Worm (Caenorhabditis elegans): Measurements from ENCODE around the gene erd-2.1.

The erd-2.1 gene

ce11 chrX:10145011-10145410 lies 13.6 kb downstream of the erd-2.1 start (continued):
- no peak for TF ChIP-seq skn-1 (tag; optimal IDR thresholded peaks at IDR 0.05)
- TF ChIP-seq tag-97 (GFP tag; IDR thresholded peaks at IDR 0.05), result no peak
- peak; percentile 88 for TF ChIP-seq snpc-1.2 (GFP tag; IDR thresholded peaks at IDR 0.05)
- TF ChIP-seq mxl-2 (GFP tag; conservative IDR thresholded peaks at IDR 0.05), result no peak
- TF ChIP-seq lir-3 (tag; optimal IDR thresholded peaks at IDR 0.05), result peak; percentile 85
- peak; percentile 47 for TF ChIP-seq nhr-11 (tag; optimal IDR thresholded peaks at IDR 0.05)
- TF ChIP-seq dpl-1 (GFP tag; optimal IDR thresholded peaks at IDR 0.05), result peak; percentile 17
- TF ChIP-seq sdz-12 (GFP tag; optimal IDR thresholded peaks at IDR 0.05), result peak; percentile 84
- 0 out of 2 replicates have a peak, but pooled peaks have one; percentile 24 for TF ChIP-seq saeg-2 (GFP tag; IDR thresholded peaks at IDR 0.05)
- peak; percentile 64 for TF ChIP-seq nhr-48 (tag; optimal IDR thresholded peaks at IDR 0.05)
- no peak for TF ChIP-seq nhr-10 (tag; optimal IDR thresholded peaks at IDR 0.05)
- no peak for TF ChIP-seq snpc-4 (tag; optimal IDR thresholded peaks at IDR 0.05)

- TF ChIP-seq fkh-10 (GFP tag; optimal IDR thresholded peaks at IDR 0.05) (no peak), daf-16 (GFP tag; optimal IDR thresholded peaks at IDR 0.05) (peak in 1 of 2 experiments; percentile 81), daf-16 (tag; optimal IDR thresholded peaks at IDR 0.05) (peak; percentile 95), nhr-77 (tag; optimal IDR thresholded peaks at IDR 0.05) (peak; percentile 87), tag-97 (GFP tag; IDR thresholded peaks at IDR 0.05) (no peak), daf-19 (GFP tag; conservative IDR thresholded peaks at IDR 0.05) (no peak), unc-39 (tag; optimal IDR thresholded peaks at IDR 0.05) (no peak), dve-1 (tag; optimal IDR thresholded peaks at IDR 0.05; ENCODE audit: insufficient read depth) (peak; percentile 96), mxl-3 (GFP tag; optimal IDR thresholded peaks at IDR 0.05) (no peak), F44E2.7 (GFP tag; IDR thresholded peaks at IDR 0.05) (no peak), nhr-111 (GFP tag; optimal IDR thresholded peaks at IDR 0.05) (no peak), zag-1 (tag; optimal IDR thresholded peaks at IDR 0.05) (no peak), zip-11 (GFP tag; IDR thresholded peaks at IDR 0.05) (no peak), nhr-42 (GFP tag; IDR thresholded peaks at IDR 0.05) (no peak), T20F7.1 (GFP tag; optimal IDR thresholded peaks at IDR 0.05) (peak; percentile 51), ceh-28 (tag; optimal IDR thresholded peaks at IDR 0.05) (no peak), ceh-32 (tag; optimal IDR thresholded peaks at IDR 0.05; ENCODE audit: poor library complexity) (no peak), mes-2 (tag; optimal IDR thresholded peaks at IDR 0.05; ENCODE audit: poor library complexity, severe bottlenecking) (peak; percentile 54), lin-1 (GFP tag; IDR thresholded peaks at IDR 0.05) (peak; percentile 70), zip-2 (tag; optimal IDR thresholded peaks at IDR 0.05) (peak; percentile 38), nhr-41 (GFP tag; IDR thresholded peaks at IDR 0.05) (no peak; the same call in 1 of the 2 replicates), nhr-102 (tag; optimal IDR thresholded peaks at IDR 0.05) (peak; percentile 85), nhr-48 (tag; optimal IDR thresholded peaks at IDR 0.05) (peak; percentile 88), dmd-6 (GFP tag; IDR thresholded peaks at IDR 0.05) (peak; percentile 95), egl-27 (tag; optimal IDR thresholded peaks at IDR 0.05) (no peak), D1046.2 (GFP tag; IDR thresholded peaks at IDR 0.05) (no peak), lir-3 (tag; optimal IDR thresholded peaks at IDR 0.05) (no peak), lin-39 (tag; optimal IDR thresholded peaks at IDR 0.05) (no peak), rbr-2 (tag; optimal IDR thresholded peaks at IDR 0.05) (no peak), ZK546.5 (tag; optimal IDR thresholded peaks at IDR 0.05) (no peak), unc-130 (GFP tag; optimal IDR thresholded peaks at IDR 0.05) (no peak), mxl-2 (GFP tag; conservative IDR thresholded peaks at IDR 0.05) (no peak), jun-1 (tag; optimal IDR thresholded peaks at IDR 0.05) (peak; percentile 55), Y105C5A.15 (GFP tag; IDR thresholded peaks at IDR 0.05) (no peak), pqm-1 (tag; optimal IDR thresholded peaks at IDR 0.05) (peak; percentile 81), F37D6.2 (tag; optimal IDR thresholded peaks at IDR 0.05) (no peak), R02D3.7 (tag; optimal IDR thresholded peaks at IDR 0.05) (no peak), ama-1 (optimal IDR thresholded peaks at IDR 0.05) (no peak), cey-2 (tag; optimal IDR thresholded peaks at IDR 0.05; ENCODE audit: borderline replicate concordance, insufficient read depth) (no peak), nhr-6 (tag; optimal IDR thresholded peaks at IDR 0.05) (no peak), attf-4 (tag; optimal IDR thresholded peaks at IDR 0.05) (no peak), lin-15B (tag; optimal IDR thresholded peaks at IDR 0.05) (no peak), zfp-3 (GFP tag; conservative IDR thresholded peaks at IDR 0.05) (no peak)
Measured at ce11 chrX:10141963-10142431, 16.6 kb downstream of the erd-2.1 start, which contains the start of gene oac-14. TSS of gene oac-14 (minus strand) at chrX:10142013.

Data from whole organism, L4 larva.